Worm (Caenorhabditis elegans): ENCODE results near the gene H03G16.7.

H03G16.7 gene

ce11 chrX:15040552-15041080, 15.2 kb downstream of the H03G16.7 start, which contains the start of gene C18B12.4 (continued):
- TF ChIP-seq T23F11.4 (GFP tag; optimal IDR thresholded peaks at IDR 0.05) (no peak), tbx-7 (tag; optimal IDR thresholded peaks at IDR 0.05) (no peak), unc-42 (tag; optimal IDR thresholded peaks at IDR 0.05) (no peak), fkh-10 (GFP tag; optimal IDR thresholded peaks at IDR 0.05) (no peak), ceh-18 (tag; optimal IDR thresholded peaks at IDR 0.05) (peak; percentile 83), ceh-48 (tag; optimal IDR thresholded peaks at IDR 0.05) (peak; percentile 50), ceh-34 (tag; optimal IDR thresholded peaks at IDR 0.05) (peak; percentile 78), nfya-1 (tag; optimal IDR thresholded peaks at IDR 0.05) (peak; percentile 72), che-1 (tag; optimal IDR thresholded peaks at IDR 0.05) (no peak), dve-1 (tag; optimal IDR thresholded peaks at IDR 0.05) (peak; percentile 3), ceh-14 (tag; optimal IDR thresholded peaks at IDR 0.05) (peak; percentile 33), gmeb-2 (tag; optimal IDR thresholded peaks at IDR 0.05) (no peak), unc-55 (GFP tag; optimal IDR thresholded peaks at IDR 0.05) (peak; percentile 80), lin-11 (tag; optimal IDR thresholded peaks at IDR 0.05) (no peak), ceh-9 (tag; optimal IDR thresholded peaks at IDR 0.05) (no peak), ets-4 (tag; optimal IDR thresholded peaks at IDR 0.05) (peak; percentile 36), ceh-31 (tag; optimal IDR thresholded peaks at IDR 0.05) (peak; percentile 84), pqm-1 (tag; optimal IDR thresholded peaks at IDR 0.05) (no peak), ttx-3 (tag; optimal IDR thresholded peaks at IDR 0.05) (no peak), sdc-2 (tag; optimal IDR thresholded peaks at IDR 0.05) (peak; percentile 88), syd-9 (tag; optimal IDR thresholded peaks at IDR 0.05) (no peak), ztf-16 (tag; optimal IDR thresholded peaks at IDR 0.05) (peak; percentile 9), nhr-232 (tag; optimal IDR thresholded peaks at IDR 0.05) (no peak), unc-3 (GFP tag; conservative IDR thresholded peaks at IDR 0.05) (no peak), unc-3 (tag; optimal IDR thresholded peaks at IDR 0.05) (no peak), eyg-1 (tag; optimal IDR thresholded peaks at IDR 0.05) (peak; percentile 19), hlh-13 (GFP tag; optimal IDR thresholded peaks at IDR 0.05) (no peak), unc-86 (tag; optimal IDR thresholded peaks at IDR 0.05) (no peak), pha-4 (tag; optimal IDR thresholded peaks at IDR 0.05) (no peak), odd-2 (tag; optimal IDR thresholded peaks at IDR 0.05) (no peak), ceh-30 (tag; optimal IDR thresholded peaks at IDR 0.05) (peak; percentile 61), elt-4 (tag; optimal IDR thresholded peaks at IDR 0.05) (no peak), lim-6 (tag; optimal IDR thresholded peaks at IDR 0.05) (peak; percentile 8), ceh-6 (GFP tag; optimal IDR thresholded peaks at IDR 0.05) (no peak), pha-2 (tag; optimal IDR thresholded peaks at IDR 0.05) (no peak), hlh-8 (tag; optimal IDR thresholded peaks at IDR 0.05) (peak; percentile 49), sox-2 (GFP tag; IDR thresholded peaks at IDR 0.05) (peak; percentile 6; the same call in 1 of the 2 replicates), nhr-11 (tag; optimal IDR thresholded peaks at IDR 0.05) (no peak), hlh-30 (tag; optimal IDR thresholded peaks at IDR 0.05; ENCODE audit: insufficient read depth) (peak; percentile 99), C38D4.7 (GFP tag; optimal IDR thresholded peaks at IDR 0.05) (no peak), tbx-2 (tag; optimal IDR thresholded peaks at IDR 0.05) (peak; percentile 68)

ce11 chrX:15039696-15040212, 16.1 kb downstream of the H03G16.7 start:
- TF ChIP-seq sdc-2 (tag; optimal IDR thresholded peaks at IDR 0.05) (no peak), hlh-30 (tag; optimal IDR thresholded peaks at IDR 0.05; ENCODE audit: insufficient read depth) (no peak), sox-2 (GFP tag; IDR thresholded peaks at IDR 0.05) (no peak), ceh-19 (GFP tag; optimal IDR thresholded peaks at IDR 0.05) (no peak), ceh-2 (tag; optimal IDR thresholded peaks at IDR 0.05) (no peak), nhr-11 (tag; optimal IDR thresholded peaks at IDR 0.05) (no peak), tbx-2 (tag; optimal IDR thresholded peaks at IDR 0.05) (no peak), tbx-7 (tag; optimal IDR thresholded peaks at IDR 0.05) (no peak), dve-1 (tag; optimal IDR thresholded peaks at IDR 0.05) (no peak), fkh-6 (tag; optimal IDR thresholded peaks at IDR 0.05) (no peak), unc-3 (GFP tag; conservative IDR thresholded peaks at IDR 0.05) (no peak), unc-3 (tag; optimal IDR thresholded peaks at IDR 0.05) (no peak), hlh-8 (tag; optimal IDR thresholded peaks at IDR 0.05) (no peak), pha-2 (tag; optimal IDR thresholded peaks at IDR 0.05) (no peak), hlh-15 (tag; optimal IDR thresholded peaks at IDR 0.05) (no peak), rnt-1 (tag; optimal IDR thresholded peaks at IDR 0.05) (no peak), ets-4 (tag; optimal IDR thresholded peaks at IDR 0.05) (no peak), pha-4 (tag; optimal IDR thresholded peaks at IDR 0.05) (no peak)

Data from whole organism, late embryonic.